Fruit fly (Drosophila melanogaster): ENCODE results near the gene CG15210.

CG15210 gene

DNA sequence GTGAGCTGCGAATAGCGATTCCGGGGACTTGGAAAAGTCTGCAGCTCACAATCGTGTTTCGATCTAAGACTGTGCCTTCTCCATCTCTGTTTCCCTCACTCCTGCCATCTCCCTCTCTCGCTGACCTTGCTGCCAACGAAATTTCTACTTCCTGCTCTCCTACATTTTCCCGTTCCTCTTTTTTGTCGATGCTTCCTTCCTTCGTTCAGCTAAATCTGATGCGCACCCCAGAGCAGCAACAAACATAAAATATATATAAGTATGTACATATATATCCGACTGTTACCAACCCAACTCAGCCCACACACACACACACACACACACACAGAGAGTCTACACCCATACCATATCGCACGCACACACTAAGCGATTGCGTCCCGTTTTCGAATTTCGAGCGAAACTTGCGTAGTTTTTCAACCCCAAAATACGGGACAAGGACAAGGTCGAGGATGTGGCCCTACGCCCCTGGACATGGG lies 14.8 kb upstream of the CG15210 start, which contains the start of gene Imp (continued):
- TF ChIP-seq CG1832 (GFP tag; optimal IDR thresholded peaks at IDR 0.05), result peak; percentile 48
- TF ChIP-seq schlank (tag; optimal IDR thresholded peaks at IDR 0.05), result no peak
- TF ChIP-seq CG30403 (GFP tag; optimal IDR thresholded peaks at IDR 0.05), result no peak
- TF ChIP-seq CG11093 (GFP tag; IDR thresholded peaks at IDR 0.05), result no peak
- TF ChIP-seq sob (GFP tag; IDR thresholded peaks at IDR 0.05), result no peak
- TF ChIP-seq CG17802 (tag; optimal IDR thresholded peaks at IDR 0.05), result no peak
- TF ChIP-seq CG3726 (GFP tag; IDR thresholded peaks at IDR 0.05), result no peak
- TF ChIP-seq pfk (GFP tag; optimal IDR thresholded peaks at IDR 0.05), result no peak
- TF ChIP-seq sima (GFP tag; optimal IDR thresholded peaks at IDR 0.05), result no peak
- TF ChIP-seq CG7556 (GFP tag; optimal IDR thresholded peaks at IDR 0.05), result no peak
- TF ChIP-seq CG12299 (tag; optimal IDR thresholded peaks at IDR 0.05), result no peak
- TF ChIP-seq CG9609 (GFP tag; optimal IDR thresholded peaks at IDR 0.05), result no peak
- TF ChIP-seq HLH54F (GFP tag; optimal IDR thresholded peaks at IDR 0.05), result no peak
- no peak for TF ChIP-seq insv (GFP tag; optimal IDR thresholded peaks at IDR 0.05)
- TF ChIP-seq Meics (GFP tag; optimal IDR thresholded peaks at IDR 0.05), result no peak
- TF ChIP-seq Hsf (GFP tag; optimal IDR thresholded peaks at IDR 0.05), result no peak
- TF ChIP-seq jigr1 (GFP tag; IDR thresholded peaks at IDR 0.05), result no peak
- peak; percentile 90 for TF ChIP-seq CG13894 (tag; optimal IDR thresholded peaks at IDR 0.05)

DNA sequence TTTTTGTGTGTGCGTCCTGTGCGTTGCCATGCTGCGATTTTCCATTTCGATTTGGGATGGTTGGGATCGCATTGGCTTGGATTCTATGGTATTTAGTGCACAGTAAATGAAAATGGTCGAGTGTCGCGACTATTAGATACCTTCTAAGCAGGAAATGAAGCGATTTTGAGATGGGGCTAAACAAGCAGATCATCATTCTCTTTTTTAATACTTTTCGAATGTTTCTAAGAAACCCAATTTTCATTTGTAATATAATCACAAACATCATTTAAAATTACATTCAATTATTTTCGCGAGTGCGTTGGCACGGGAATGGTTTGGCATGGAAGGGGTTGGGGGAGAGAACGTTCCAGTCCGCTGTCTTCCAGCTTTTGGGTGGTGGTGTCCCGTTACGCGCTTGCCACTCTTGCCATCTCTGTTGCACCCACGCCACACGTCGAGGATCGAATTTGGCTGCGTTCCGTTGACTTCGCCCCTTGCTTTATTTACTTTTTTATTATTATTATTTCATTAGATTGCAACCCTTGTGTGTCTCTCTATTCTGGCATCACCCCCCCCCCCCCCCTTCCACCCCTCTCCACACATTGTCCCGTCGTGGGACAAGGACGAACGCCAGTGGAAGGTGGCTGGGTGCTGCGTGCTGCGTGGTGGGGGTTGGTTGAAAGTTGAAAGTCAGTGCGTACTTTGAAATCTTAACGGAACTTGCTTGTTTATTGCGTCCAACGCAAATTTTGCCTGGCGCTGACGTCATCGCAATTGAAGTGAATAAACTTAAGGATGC lies 13.5 kb upstream of the CG15210 start:
- TF ChIP-seq onecut (GFP tag; IDR thresholded peaks at IDR 0.05) (0 out of 2 replicates have a peak, but pooled peaks have one; percentile 22), cato (GFP tag; optimal IDR thresholded peaks at IDR 0.05; ENCODE audit: borderline replicate concordance) (no peak), CG30403 (GFP tag; optimal IDR thresholded peaks at IDR 0.05) (peak; percentile 41), CG8290 (GFP tag; optimal IDR thresholded peaks at IDR 0.05) (no peak), CG8290 (tag; optimal IDR thresholded peaks at IDR 0.05) (no peak), Gsc (GFP tag; IDR thresholded peaks at IDR 0.05) (no peak), CG2129 (GFP tag; IDR thresholded peaks at IDR 0.05; ENCODE audit: partially characterized antibody) (no peak), sna (GFP tag; IDR thresholded peaks at IDR 0.05; ENCODE audit: partially characterized antibody) (no peak), fd96Cb (tag; optimal IDR thresholded peaks at IDR 0.05) (peak; percentile 55), hb (GFP tag; IDR thresholded peaks at IDR 0.05; ENCODE audit: partially characterized antibody) (no peak), wor (GFP tag; IDR thresholded peaks at IDR 0.05) (no peak; the same call in 1 of the 2 replicates), CG15269 (tag; optimal IDR thresholded peaks at IDR 0.05) (no peak), CG18619 (GFP tag; optimal IDR thresholded peaks at IDR 0.05) (peak; percentile 39), slou (GFP tag; optimal IDR thresholded peaks at IDR 0.05) (no peak), CG10267 (tag; optimal IDR thresholded peaks at IDR 0.05) (peak; percentile 45), CG1233 (GFP tag; optimal IDR thresholded peaks at IDR 0.05) (peak; percentile 5), Dek (tag; optimal IDR thresholded peaks at IDR 0.05) (no peak), crp (GFP tag; optimal IDR thresholded peaks at IDR 0.05) (no peak), zen (tag; optimal IDR thresholded peaks at IDR 0.05) (no peak), CG12155 (GFP tag; optimal IDR thresholded peaks at IDR 0.05) (no peak), Xbp1 (GFP tag; optimal IDR thresholded peaks at IDR 0.05) (peak; percentile 46), NfI (GFP tag; optimal IDR thresholded peaks at IDR 0.05) (no peak), TFAM (GFP tag; optimal IDR thresholded peaks at IDR 0.05) (no peak), bowl (GFP tag; IDR thresholded peaks at IDR 0.05) (no peak), CG32772 (GFP tag; IDR thresholded peaks at IDR 0.05) (no peak), al (GFP tag; IDR thresholded peaks at IDR 0.05) (no peak), CG10209 (GFP tag; optimal IDR thresholded peaks at IDR 0.05) (peak; percentile 47), hkb (optimal IDR thresholded peaks at IDR 0.05) (no peak), hkb (GFP tag; IDR thresholded peaks at IDR 0.05) (no peak; the same call in 1 of the 2 replicates), Ravus (GFP tag; IDR thresholded peaks at IDR 0.05) (no peak), bigmax (GFP tag; optimal IDR thresholded peaks at IDR 0.05) (no peak), Dref (GFP tag; IDR thresholded peaks at IDR 0.05) (no peak)

Measured in whole organism, embryonic.